Worm (Caenorhabditis elegans): ENCODE data around the gene lsm-1.

The lsm-1 gene

DNA sequence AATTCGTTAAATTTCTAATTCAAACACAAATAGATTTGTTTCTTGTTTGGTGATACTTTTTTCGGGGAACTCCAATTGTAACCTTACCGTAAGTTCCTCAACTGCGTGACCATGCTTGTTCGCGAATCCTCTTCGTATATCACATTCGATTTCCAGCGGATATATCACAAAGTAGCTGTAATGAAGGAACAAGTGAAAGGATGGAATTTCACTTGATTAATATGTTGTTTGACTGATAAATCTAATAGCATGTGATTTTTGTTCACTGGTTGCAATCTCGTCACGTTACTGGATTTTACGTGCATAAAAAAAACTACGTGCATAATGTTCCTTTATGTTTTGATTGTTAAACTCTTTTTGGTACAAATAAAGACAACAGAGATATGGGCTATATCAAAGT, 34.9 kb downstream of the lsm-1 start:
- TF ChIP-seq pes-1 (GFP tag; IDR thresholded peaks at IDR 0.05) (no peak), sea-1 (GFP tag; conservative IDR thresholded peaks at IDR 0.05) (no peak), hmbx-1 (tag; optimal IDR thresholded peaks at IDR 0.05) (no peak), aly-1 (tag; optimal IDR thresholded peaks at IDR 0.05) (no peak), ceh-36 (tag; optimal IDR thresholded peaks at IDR 0.05) (no peak), hmg-4 (GFP tag; optimal IDR thresholded peaks at IDR 0.05) (no peak), tbx-11 (GFP tag; IDR thresholded peaks at IDR 0.05) (no peak), F13C5.2 (tag; optimal IDR thresholded peaks at IDR 0.05) (no peak), scrt-1 (GFP tag; IDR thresholded peaks at IDR 0.05) (no peak), tra-4 (tag; optimal IDR thresholded peaks at IDR 0.05) (no peak), tbx-37 (GFP tag; conservative IDR thresholded peaks at IDR 0.05) (no peak), flt-1 (GFP tag; IDR thresholded peaks at IDR 0.05) (no peak), B0310.2 (tag; optimal IDR thresholded peaks at IDR 0.05) (no peak), ceh-13 (GFP tag; optimal IDR thresholded peaks at IDR 0.05) (no peak), ama-1 (optimal IDR thresholded peaks at IDR 0.05) (no peak), hnd-1 (tag; optimal IDR thresholded peaks at IDR 0.05) (no peak), ets-7 (tag; optimal IDR thresholded peaks at IDR 0.05) (no peak)

- no peak for TF ChIP-seq pes-1 (GFP tag; IDR thresholded peaks at IDR 0.05)
- no peak for TF ChIP-seq tra-4 (tag; optimal IDR thresholded peaks at IDR 0.05)
- no peak for TF ChIP-seq tbx-11 (GFP tag; IDR thresholded peaks at IDR 0.05)
- TF ChIP-seq ama-1 (optimal IDR thresholded peaks at IDR 0.05): no peak
Measured at ce11 chrII:11162390-11162789, 35.6 kb downstream of the lsm-1 start, which contains the start of gene ptr-13. TSS of gene ptr-13 (minus strand) at chrII:11162481.

DNA sequence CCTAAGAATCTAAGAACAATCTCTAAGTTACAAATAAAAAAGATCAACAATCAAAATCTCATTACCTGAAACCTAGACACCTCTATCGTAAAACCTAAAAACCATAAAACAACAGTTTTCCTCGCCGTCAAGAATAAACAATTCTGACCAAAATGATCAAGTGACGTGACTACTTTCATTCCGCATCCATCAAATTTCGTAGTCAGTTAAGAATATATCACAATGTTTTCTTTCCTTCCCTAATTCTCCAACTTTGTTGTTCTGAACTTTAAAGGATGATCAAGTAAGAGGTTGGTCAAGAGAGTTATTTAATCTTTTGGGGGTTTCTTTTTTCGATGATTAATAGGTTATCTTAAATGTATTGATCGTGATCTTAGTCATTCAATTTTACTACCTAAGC, 36.5 kb downstream of the lsm-1 start:
- TF ChIP-seq B0310.2 (tag; optimal IDR thresholded peaks at IDR 0.05) (no peak), aly-1 (tag; optimal IDR thresholded peaks at IDR 0.05) (no peak), hmg-4 (GFP tag; optimal IDR thresholded peaks at IDR 0.05) (no peak), tra-4 (tag; optimal IDR thresholded peaks at IDR 0.05) (no peak), sea-1 (GFP tag; conservative IDR thresholded peaks at IDR 0.05) (no peak), F13C5.2 (tag; optimal IDR thresholded peaks at IDR 0.05) (no peak), flt-1 (GFP tag; IDR thresholded peaks at IDR 0.05) (no peak), tbx-37 (GFP tag; conservative IDR thresholded peaks at IDR 0.05) (no peak), ama-1 (optimal IDR thresholded peaks at IDR 0.05) (no peak), tbx-11 (GFP tag; IDR thresholded peaks at IDR 0.05) (no peak), hnd-1 (tag; optimal IDR thresholded peaks at IDR 0.05) (no peak), pes-1 (GFP tag; IDR thresholded peaks at IDR 0.05) (no peak), scrt-1 (GFP tag; IDR thresholded peaks at IDR 0.05) (no peak)

ce11 chrII:11166414-11166813, 39.7 kb downstream of the lsm-1 start:
- no peak for TF ChIP-seq tbx-11 (GFP tag; IDR thresholded peaks at IDR 0.05)
- peak; percentile 49; the same call in 1 of the 2 replicates for TF ChIP-seq pes-1 (GFP tag; IDR thresholded peaks at IDR 0.05)
- TF ChIP-seq ceh-13 (GFP tag; optimal IDR thresholded peaks at IDR 0.05): no peak

DNA sequence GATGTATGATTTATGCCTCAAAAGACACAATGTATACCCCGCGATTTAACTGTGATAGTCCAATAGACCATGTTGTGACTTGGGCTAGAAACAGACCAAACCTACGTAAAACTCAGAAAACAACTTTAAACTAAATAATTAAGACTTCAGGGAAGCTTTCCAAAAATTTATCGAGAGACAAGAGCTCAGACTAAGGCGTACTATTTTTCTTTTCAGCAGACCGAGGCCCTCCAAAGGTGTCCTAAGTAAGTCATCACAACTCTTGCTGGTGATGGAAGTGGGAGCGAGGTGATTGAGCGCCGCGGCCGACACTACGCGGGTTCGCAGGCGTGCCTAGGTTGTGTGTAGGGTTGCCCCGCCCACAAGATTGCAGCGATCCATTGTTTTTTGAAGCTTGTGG, 40.3 kb downstream of the lsm-1 start:
- TF ChIP-seq hmg-4 (GFP tag; optimal IDR thresholded peaks at IDR 0.05): peak; percentile 38
- no peak for TF ChIP-seq ets-7 (tag; optimal IDR thresholded peaks at IDR 0.05)

DNA sequence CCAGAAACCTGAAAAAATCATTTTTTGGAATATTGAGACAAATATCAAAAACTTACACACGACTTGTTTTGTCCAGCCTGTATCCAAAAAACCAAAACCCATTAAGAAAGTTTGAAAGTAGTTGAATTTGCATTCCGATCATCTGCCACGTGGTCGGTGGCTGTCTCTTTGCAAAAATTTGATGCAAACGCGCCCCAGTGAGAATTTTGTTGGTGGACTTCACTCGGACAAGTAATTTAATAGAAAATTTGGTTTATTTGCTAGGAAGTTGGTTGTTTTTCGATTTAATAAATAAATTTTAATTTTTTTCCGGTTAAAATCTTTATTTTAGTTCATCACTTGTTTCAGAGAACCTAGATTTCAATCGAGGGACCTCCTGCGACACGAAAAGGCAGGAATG, 48.6 kb downstream of the lsm-1 start:
- TF ChIP-seq scrt-1 (GFP tag; IDR thresholded peaks at IDR 0.05): no peak
- TF ChIP-seq flt-1 (GFP tag; IDR thresholded peaks at IDR 0.05): no peak
- TF ChIP-seq tbx-37 (GFP tag; conservative IDR thresholded peaks at IDR 0.05): no peak

ce11 chrII:11176441-11176840, 49.7 kb downstream of the lsm-1 start:
- no peak for TF ChIP-seq tbx-11 (GFP tag; IDR thresholded peaks at IDR 0.05)
- TF ChIP-seq aly-1 (tag; optimal IDR thresholded peaks at IDR 0.05): no peak
- no peak for TF ChIP-seq hmbx-1 (tag; optimal IDR thresholded peaks at IDR 0.05)
- no peak for TF ChIP-seq ceh-13 (GFP tag; optimal IDR thresholded peaks at IDR 0.05)
- TF ChIP-seq tbx-37 (GFP tag; conservative IDR thresholded peaks at IDR 0.05): no peak
- TF ChIP-seq pes-1 (GFP tag; IDR thresholded peaks at IDR 0.05): no peak
- no peak for TF ChIP-seq hmg-4 (GFP tag; optimal IDR thresholded peaks at IDR 0.05)
- TF ChIP-seq F13C5.2 (tag; optimal IDR thresholded peaks at IDR 0.05): no peak
- TF ChIP-seq ama-1 (optimal IDR thresholded peaks at IDR 0.05): no peak
- TF ChIP-seq ets-7 (tag; optimal IDR thresholded peaks at IDR 0.05): no peak
- TF ChIP-seq flt-1 (GFP tag; IDR thresholded peaks at IDR 0.05): no peak
- TF ChIP-seq B0310.2 (tag; optimal IDR thresholded peaks at IDR 0.05): no peak
- no peak for TF ChIP-seq scrt-1 (GFP tag; IDR thresholded peaks at IDR 0.05)
- TF ChIP-seq ceh-36 (tag; optimal IDR thresholded peaks at IDR 0.05): no peak
- no peak for TF ChIP-seq sea-1 (GFP tag; conservative IDR thresholded peaks at IDR 0.05)
- TF ChIP-seq tra-4 (tag; optimal IDR thresholded peaks at IDR 0.05): no peak
- TF ChIP-seq hnd-1 (tag; optimal IDR thresholded peaks at IDR 0.05): no peak

Measured in whole organism, early embryonic.